Fruit fly (Drosophila melanogaster): ENCODE data around the gene CG11756.

DNA sequence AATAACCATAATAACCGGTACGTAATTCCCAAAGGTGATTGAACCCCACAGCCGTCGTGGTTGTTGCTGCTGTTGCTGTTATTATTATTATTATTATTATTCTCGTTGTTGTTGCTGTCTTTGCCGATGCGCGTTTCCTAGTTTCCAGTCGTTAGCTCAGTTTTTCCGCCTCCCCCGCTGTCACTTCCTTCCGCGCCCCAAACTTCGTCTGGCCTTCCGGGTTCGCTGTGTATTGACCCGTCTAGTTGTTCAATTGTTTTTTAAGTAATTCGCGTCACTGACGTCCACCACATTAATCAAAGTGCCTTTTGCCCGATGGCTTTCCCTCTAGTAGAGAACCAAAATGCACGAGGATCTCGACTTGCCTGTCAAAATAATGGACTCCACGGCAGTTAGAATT is 23.7 kb downstream of the CG11756 start:
- no peak for TF ChIP-seq CG13296 (GFP tag; optimal IDR thresholded peaks at IDR 0.05)
- TF ChIP-seq tup (GFP tag; optimal IDR thresholded peaks at IDR 0.05): no peak
- no peak for TF ChIP-seq CG34422 (GFP tag; IDR thresholded peaks at IDR 0.05)
